Worm (Caenorhabditis elegans) whole organism, L4/young adult: ENCODE data around the gene srx-120.

ENCODE experiments used
- W03F9.2 ChIP-seq: fragments of 150-350 bp; optimal IDR thresholded peaks from 2 replicates; lab custom pipeline; 2014; ENCODE audit warnings: missing biosample characterization, missing genetic modification characterization
- dao-5 ChIP-seq: sonication (generic microtip); optimal IDR thresholded peaks from 2 replicates; lab custom pipeline; 2016; ENCODE audit warnings: missing genotype, missing genetic modification characterization, moderate library complexity, missing compliant biosample characterization
- him-1 ChIP-seq: sonication (generic microtip); optimal IDR thresholded peaks from 2 replicates; lab custom pipeline; 2016; ENCODE audit warnings: missing genotype, missing genetic modification reagents, missing genetic modification characterization, missing compliant biosample characterization

ce11 chrII:12494556-12495131 is 36.4 kb upstream of the srx-120 start, which contains the start of gene col-85:
- TF ChIP-seq him-1 (peak; percentile 68), W03F9.2 (tag; lab: Kevin White, UChicago) (peak; percentile 51), dao-5 (tag; lab: Kevin White, UChicago) (peak; percentile 85)
